Fruit fly (Drosophila melanogaster) whole organism, prepupa: ENCODE data around the gene mRpS2.

Source experiments
- Blimp-1 ChIP-seq: fragments of 200-800 bp; sonication (Bioruptor generic); optimal IDR thresholded peaks from 3 replicates; lab custom pipeline; 2017; ENCODE audit warnings: missing biosample characterization, missing genetic modification characterization, mild to moderate bottlenecking, moderate library complexity, missing genetic modification reagents
- CG10631 ChIP-seq: fragments of 200-800 bp; sonication (Bioruptor generic); optimal IDR thresholded peaks from 2 replicates; lab custom pipeline; 2016; ENCODE audit warnings: missing biosample characterization, missing genetic modification characterization
- CG11294 ChIP-seq: fragments of 200-800 bp; sonication (Bioruptor generic); IDR thresholded peaks from 2 replicates; pipeline ENCODE4 v1.3.6; 2022; ENCODE audit warnings: missing biosample characterization, missing genetic modification characterization
- CG11762 ChIP-seq: fragments of 200-800 bp; sonication (Bioruptor generic); optimal IDR thresholded peaks from 3 replicates; lab custom pipeline; 2016; ENCODE audit warnings: missing biosample characterization, missing genetic modification characterization; ENCODE audit not compliant: insufficient read depth
- CG11902 ChIP-seq: fragments of 200-800 bp; sonication (Bioruptor generic); optimal IDR thresholded peaks from 3 replicates; lab custom pipeline; 2016; ENCODE audit warnings: missing biosample characterization, missing genetic modification characterization
- CG1621 ChIP-seq: fragments of 200-800 bp; sonication (Bioruptor generic); optimal IDR thresholded peaks from 3 replicates; lab custom pipeline; 2018; ENCODE audit warnings: missing biosample characterization, mild to moderate bottlenecking, missing genetic modification characterization
- CG3032 ChIP-seq: fragments of 200-800 bp; optimal IDR thresholded peaks from 2 replicates; lab custom pipeline; 2019; ENCODE audit warnings: missing biosample characterization, mild to moderate bottlenecking, missing genetic modification characterization, moderate library complexity
- CG31627 ChIP-seq: fragments of 200-800 bp; sonication (Bioruptor generic); optimal IDR thresholded peaks from 3 replicates; lab custom pipeline; 2016; ENCODE audit warnings: missing biosample characterization, missing genetic modification characterization
- CG34406 ChIP-seq: fragments of 200-800 bp; sonication (Bioruptor generic); optimal IDR thresholded peaks from 3 replicates; lab custom pipeline; 2016; ENCODE audit warnings: missing biosample characterization, missing genetic modification characterization
- CG3919 ChIP-seq: fragments of 200-800 bp; sonication (Bioruptor generic); optimal IDR thresholded peaks from 3 replicates; lab custom pipeline; 2016; ENCODE audit warnings: missing biosample characterization, missing genetic modification characterization
- CG6276 ChIP-seq: fragments of 200-800 bp; sonication (Bioruptor generic); optimal IDR thresholded peaks from 2 replicates; lab custom pipeline; 2017; ENCODE audit warnings: missing biosample characterization, mild to moderate bottlenecking, missing genetic modification characterization
- CG6792 ChIP-seq: fragments of 200-800 bp; sonication (Bioruptor generic); optimal IDR thresholded peaks from 3 replicates; lab custom pipeline; 2016; ENCODE audit warnings: missing biosample characterization, missing genetic modification characterization
- CG6808 ChIP-seq: fragments of 200-800 bp; sonication (Bioruptor generic); optimal IDR thresholded peaks from 3 replicates; lab custom pipeline; 2017; ENCODE audit warnings: missing biosample characterization, missing genetic modification characterization, mild to moderate bottlenecking, moderate library complexity, missing genetic modification reagents
- CG7368 ChIP-seq: fragments of 200-800 bp; sonication (Bioruptor generic); optimal IDR thresholded peaks from 3 replicates; lab custom pipeline; 2016; ENCODE audit warnings: missing biosample characterization, missing genetic modification characterization
- CG8119 ChIP-seq: fragments of 200-800 bp; sonication (Bioruptor generic); IDR thresholded peaks from 3 replicates; pipeline ENCODE4 v1.3.6; 2022; ENCODE audit warnings: missing biosample characterization, missing genetic modification characterization
- CG8319 ChIP-seq: fragments of 200-800 bp; sonication (Bioruptor generic); optimal IDR thresholded peaks from 3 replicates; lab custom pipeline; 2016; ENCODE audit warnings: missing biosample characterization, missing genetic modification characterization
- CG8632 ChIP-seq: fragments of 200-800 bp; sonication (Bioruptor generic); optimal IDR thresholded peaks from 3 replicates; lab custom pipeline; 2016; ENCODE audit warnings: missing biosample characterization, missing genetic modification characterization
- Eip75B ChIP-seq: fragments of 200-800 bp; sonication (Bioruptor generic); optimal IDR thresholded peaks from 3 replicates; lab custom pipeline; 2016; ENCODE audit warnings: missing biosample characterization, missing genetic modification characterization
- Eip78C ChIP-seq: fragments of 200-800 bp; sonication (Bioruptor generic); peaks from one replicate; lab custom pipeline; 2016; ENCODE audit warnings: missing biosample characterization, missing genetic modification characterization
- Eip93F ChIP-seq: fragments of 200-800 bp; sonication (Bioruptor generic); optimal IDR thresholded peaks from 2 replicates; lab custom pipeline; 2016; ENCODE audit warnings: missing biosample characterization, mild to moderate bottlenecking, missing genetic modification characterization
- Ets21C ChIP-seq: fragments of 200-800 bp; sonication (Bioruptor generic); optimal IDR thresholded peaks from 3 replicates; lab custom pipeline; 2016; ENCODE audit warnings: missing biosample characterization, missing genetic modification characterization
- Ets96B ChIP-seq: fragments of 200-800 bp; optimal IDR thresholded peaks from 2 replicates; lab custom pipeline; 2019; ENCODE audit warnings: missing biosample characterization, mild to moderate bottlenecking, missing genetic modification characterization, moderate library complexity
- Gug ChIP-seq: fragments of 200-800 bp; sonication (Bioruptor generic); IDR thresholded peaks from 2 replicates; pipeline ENCODE4 v1.3.6; 2022; ENCODE audit warnings: missing biosample characterization, missing genetic modification characterization
- Hr38 ChIP-seq: sonication (Bioruptor generic); optimal IDR thresholded peaks from 2 replicates; lab custom pipeline; 2016; ENCODE audit warnings: missing biosample characterization, missing genetic modification characterization
- Met ChIP-seq: fragments of 200-800 bp; sonication (Bioruptor generic); optimal IDR thresholded peaks from 3 replicates; lab custom pipeline; 2016; ENCODE audit warnings: missing biosample characterization, missing genetic modification characterization
- OdsH ChIP-seq: fragments of 200-800 bp; sonication (Bioruptor generic); optimal IDR thresholded peaks from 3 replicates; lab custom pipeline; 2016; ENCODE audit warnings: missing biosample characterization, missing genetic modification characterization
- Smox ChIP-seq: fragments of 200-800 bp; sonication (Bioruptor generic); optimal IDR thresholded peaks from 3 replicates; lab custom pipeline; 2016; ENCODE audit warnings: missing biosample characterization, missing genetic modification characterization
- Sox102F ChIP-seq: fragments of 200-800 bp; sonication (Bioruptor generic); optimal IDR thresholded peaks from 2 replicates; lab custom pipeline; 2016; ENCODE audit warnings: missing biosample characterization, mild to moderate bottlenecking, missing genetic modification characterization
- Sox14 ChIP-seq: fragments of 200-800 bp; sonication (Bioruptor generic); optimal IDR thresholded peaks from 3 replicates; lab custom pipeline; 2016; ENCODE audit warnings: missing biosample characterization, missing genetic modification characterization
- Sox15 ChIP-seq: fragments of 200-800 bp; sonication (Bioruptor generic); optimal IDR thresholded peaks from 3 replicates; lab custom pipeline; 2016; ENCODE audit warnings: missing biosample characterization, missing genetic modification characterization
- achi ChIP-seq: fragments of 200-800 bp; sonication (Bioruptor generic); optimal IDR thresholded peaks from 3 replicates; lab custom pipeline; 2016; ENCODE audit warnings: missing biosample characterization, missing genetic modification characterization
- acj6 ChIP-seq: fragments of 200-800 bp; sonication (Bioruptor generic); optimal IDR thresholded peaks from 3 replicates; lab custom pipeline; 2016; ENCODE audit warnings: missing biosample characterization, missing genetic modification characterization
- cyc ChIP-seq: fragments of 200-800 bp; sonication (Bioruptor generic); optimal IDR thresholded peaks from 3 replicates; lab custom pipeline; 2016; ENCODE audit warnings: missing biosample characterization, missing genetic modification characterization
- dac ChIP-seq: fragments of 200-800 bp; sonication (Bioruptor generic); optimal IDR thresholded peaks from 2 replicates; lab custom pipeline; 2017; ENCODE audit warnings: missing biosample characterization, mild to moderate bottlenecking, missing genetic modification characterization
- dsx ChIP-seq: fragments of 200-800 bp; optimal IDR thresholded peaks from 3 replicates; lab custom pipeline; 2019; ENCODE audit warnings: missing biosample characterization, mild to moderate bottlenecking, missing genetic modification characterization, moderate library complexity; ENCODE audit not compliant: poor library complexity, severe bottlenecking
- eg ChIP-seq: fragments of 200-800 bp; sonication (Bioruptor generic); IDR thresholded peaks from 3 replicates; pipeline ENCODE4 v1.3.6; 2022; ENCODE audit warnings: missing biosample characterization, missing genetic modification characterization
- esn ChIP-seq: fragments of 200-800 bp; sonication (Bioruptor generic); optimal IDR thresholded peaks from 2 replicates; lab custom pipeline; 2016; ENCODE audit warnings: missing biosample characterization, mild to moderate bottlenecking, missing genetic modification characterization, moderate library complexity
- fd85E ChIP-seq: fragments of 200-800 bp; sonication (Bioruptor generic); optimal IDR thresholded peaks from 3 replicates; lab custom pipeline; 2016; ENCODE audit warnings: missing biosample characterization, missing genetic modification characterization
- fkh ChIP-seq: fragments of 200-800 bp; sonication (Bioruptor generic); optimal IDR thresholded peaks from 3 replicates; lab custom pipeline; 2017; ENCODE audit warnings: missing biosample characterization, mild to moderate bottlenecking, missing genetic modification characterization, moderate library complexity
- lz ChIP-seq: fragments of 200-800 bp; sonication (Bioruptor generic); optimal IDR thresholded peaks from 3 replicates; lab custom pipeline; 2016; ENCODE audit warnings: missing biosample characterization, missing genetic modification characterization
- net ChIP-seq: fragments of 200-800 bp; sonication (Bioruptor generic); optimal IDR thresholded peaks from 3 replicates; lab custom pipeline; 2016; ENCODE audit warnings: missing biosample characterization, missing genetic modification characterization
- pdm3 ChIP-seq: fragments of 200-800 bp; sonication (Bioruptor generic); optimal IDR thresholded peaks from 3 replicates; lab custom pipeline; 2016; ENCODE audit warnings: missing biosample characterization, missing genetic modification characterization
- salr ChIP-seq, 2 experiments: fragments of 200-800 bp; sonication (Bioruptor generic); optimal IDR thresholded peaks; 3 replicates each; lab custom pipeline; 2016 to 2018; ENCODE audit warnings: missing biosample characterization in 2 of 2, missing genetic modification characterization in 2 of 2, mild to moderate bottlenecking in 1 of 2
- spab ChIP-seq: fragments of 200-800 bp; sonication (Bioruptor generic); optimal IDR thresholded peaks from 2 replicates; lab custom pipeline; 2017; ENCODE audit warnings: missing biosample characterization, mild to moderate bottlenecking, missing genetic modification characterization, missing genetic modification reagents
- topi ChIP-seq: fragments of 200-800 bp; sonication (Bioruptor generic); optimal IDR thresholded peaks from 3 replicates; lab custom pipeline; 2016; ENCODE audit warnings: missing biosample characterization, missing genetic modification characterization
- vri ChIP-seq: fragments of 200-800 bp; sonication (Bioruptor generic); optimal IDR thresholded peaks from 3 replicates; lab custom pipeline; 2016; ENCODE audit warnings: missing biosample characterization, mild to moderate bottlenecking, missing genetic modification characterization

Gene mRpS2

dm6 chr2L:4887382-4888219, 37.4 kb upstream of the mRpS2 start (continued):
- peak; percentile 94 for TF ChIP-seq CG8119 (GFP tag; lab: Robert Waterston, UW)
- TF ChIP-seq CG7368 (GFP tag; lab: Kevin White, UChicago): peak; percentile 85
- TF ChIP-seq eg (GFP tag; lab: Robert Waterston, UW): peak; percentile 95
- TF ChIP-seq CG6808 (GFP tag; lab: Kevin White, UChicago): peak; percentile 92
- peak; percentile 86 for TF ChIP-seq Smox
- TF ChIP-seq Sox15 (GFP tag; lab: Kevin White, UChicago): peak; percentile 86
- peak; percentile 97 for TF ChIP-seq CG3032 (tag; lab: Kevin White, UChicago)
- peak; percentile 66 for TF ChIP-seq Blimp-1 (GFP tag; lab: Kevin White, UChicago)
- TF ChIP-seq CG11294 (GFP tag; lab: Robert Waterston, UW): peak; percentile 90
- peak; percentile 94 for TF ChIP-seq Gug (GFP tag; lab: Robert Waterston, UW)
- TF ChIP-seq CG8319: peak; percentile 89
- peak; percentile 87 for TF ChIP-seq lz (GFP tag; lab: Kevin White, UChicago)
- peak; percentile 92 for TF ChIP-seq CG34406 (GFP tag; lab: Kevin White, UChicago)
- no peak for TF ChIP-seq fkh (GFP tag; lab: Kevin White, UChicago)
- peak; percentile 78 for TF ChIP-seq CG6276 (GFP tag; lab: Kevin White, UChicago)
- TF ChIP-seq Ets21C (GFP tag; lab: Kevin White, UChicago): peak; percentile 80
- TF ChIP-seq Sox14 (GFP tag; lab: Kevin White, UChicago): peak; percentile 85
- peak; percentile 95 for TF ChIP-seq dsx
- TF ChIP-seq Eip75B (GFP tag; lab: Kevin White, UChicago): peak; percentile 84
- TF ChIP-seq OdsH: peak; percentile 95
- TF ChIP-seq achi (GFP tag; lab: Kevin White, UChicago): peak; percentile 93
- peak; percentile 88 for TF ChIP-seq cyc (GFP tag; lab: Kevin White, UChicago)
- peak; percentile 85 for TF ChIP-seq Sox102F
- peak; percentile 94 for TF ChIP-seq CG10631
- TF ChIP-seq CG8632 (GFP tag; lab: Kevin White, UChicago): peak; percentile 89
- TF ChIP-seq CG11902: peak; percentile 85
- TF ChIP-seq CG3919 (GFP tag; lab: Kevin White, UChicago): peak; percentile 93
- TF ChIP-seq CG6792: peak; percentile 89
- peak; percentile 87 for TF ChIP-seq CG31627
- peak; percentile 54 for TF ChIP-seq fd85E (GFP tag; lab: Kevin White, UChicago)
- TF ChIP-seq dac (GFP tag; lab: Kevin White, UChicago): peak; percentile 83
- TF ChIP-seq Eip93F (GFP tag; lab: Kevin White, UChicago): peak; percentile 39

- TF ChIP-seq CG8119 (GFP tag; lab: Robert Waterston, UW) (0 out of 3 replicates have a peak, but pooled peaks have one; percentile 12), salr (GFP tag; optimal IDR thresholded peaks at IDR 0.05; lab: Kevin White, UChicago) (no peak)
Observed at dm6 chr2L:4886645-4887044, 36.4 kb upstream of the mRpS2 start.

- TF ChIP-seq CG11294 (GFP tag; lab: Robert Waterston, UW) (0 out of 2 replicates have a peak, but pooled peaks have one; percentile 29), Met (GFP tag; lab: Kevin White, UChicago) (no peak), Ets96B (tag; lab: Kevin White, UChicago) (peak; percentile 23), net (GFP tag; lab: Kevin White, UChicago) (peak; percentile 3), CG11902 (no peak), acj6 (GFP tag; lab: Kevin White, UChicago) (peak; percentile 7), CG7368 (GFP tag; lab: Kevin White, UChicago) (no peak), CG8119 (GFP tag; lab: Robert Waterston, UW) (peak; percentile 50; the same call in 2 of the 3 replicates), topi (GFP tag; lab: Kevin White, UChicago) (no peak), Hr38 (GFP tag; lab: Kevin White, UChicago) (no peak), pdm3 (GFP tag; lab: Kevin White, UChicago) (peak; percentile 50), CG11762 (GFP tag; lab: Kevin White, UChicago) (peak; percentile 14), Eip78C (peak; percentile 60), Ets21C (GFP tag; lab: Kevin White, UChicago) (no peak), spab (GFP tag; lab: Kevin White, UChicago) (peak; percentile 35), Blimp-1 (GFP tag; lab: Kevin White, UChicago) (no peak), fd85E (GFP tag; lab: Kevin White, UChicago) (no peak), esn (GFP tag; lab: Kevin White, UChicago) (peak; percentile 28), Smox (no peak), CG1621 (no peak), vri (GFP tag; lab: Kevin White, UChicago) (no peak), Sox14 (GFP tag; lab: Kevin White, UChicago) (peak; percentile 27), CG3919 (GFP tag; lab: Kevin White, UChicago) (no peak)
Observed at dm6 chr2L:4886132-4886531, 35.9 kb upstream of the mRpS2 start.
